Fruit fly (Drosophila melanogaster) whole organism, wandering third instar larva: ENCODE measurements around the gene CG14803.

Experiments used
- Jra ChIP-seq: sonication (Bioruptor generic); optimal IDR thresholded peaks from 2 replicates; lab custom pipeline; 2016; ENCODE audit warnings: missing biosample characterization, missing genetic modification characterization
- brk ChIP-seq: fragments of 200-800 bp; sonication (Bioruptor generic); optimal IDR thresholded peaks from 2 replicates; lab custom pipeline; 2016; ENCODE audit warnings: missing biosample characterization, mild to moderate bottlenecking, missing genetic modification characterization
- usp ChIP-seq: fragments of >200 bp; optimal IDR thresholded peaks from 2 replicates; lab custom pipeline; 2017; ENCODE audit warnings: missing biosample characterization, missing genetic modification characterization

DNA sequence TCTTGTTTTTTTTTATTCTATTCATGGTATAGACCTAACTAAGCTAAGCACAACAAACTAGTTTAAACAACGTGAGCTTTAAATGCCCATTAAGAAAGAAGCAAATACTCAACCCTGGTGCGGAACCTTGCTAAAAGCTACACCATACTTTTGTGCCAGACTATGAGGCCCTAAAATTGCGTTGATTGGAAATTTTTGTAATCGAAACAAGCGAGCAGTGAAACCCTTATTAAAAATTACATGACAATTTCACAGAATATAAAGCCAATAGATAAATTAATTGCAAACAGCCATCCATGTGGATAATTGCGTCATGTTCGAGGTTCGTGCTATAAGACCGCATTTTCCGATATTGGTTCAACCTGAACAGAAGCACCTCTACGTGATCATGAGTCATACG lies 49.6 kb upstream of the CG14803 start:
- TF ChIP-seq Jra (no peak), usp (GFP tag; lab: Kevin White, UChicago) (no peak), brk (no peak)
